Fruit fly (Drosophila melanogaster): ENCODE results near the gene Btk.

Gene Btk

dm6 chr2L:8290653-8291233 is 10.1 kb downstream of the Btk start (continued):
- TF ChIP-seq Sox100B (GFP tag; optimal IDR thresholded peaks at IDR 0.05), result no peak
- TF ChIP-seq ATbp (GFP tag; optimal IDR thresholded peaks at IDR 0.05), result peak; percentile 21
- TF ChIP-seq Oli (tag; optimal IDR thresholded peaks at IDR 0.05), result peak; percentile 10
- 0 out of 3 replicates have a peak, but pooled peaks have one; percentile 14 for TF ChIP-seq H15 (GFP tag; IDR thresholded peaks at IDR 0.05)
- TF ChIP-seq Bdp1 (GFP tag; optimal IDR thresholded peaks at IDR 0.05), result peak; percentile 67
- TF ChIP-seq CG7357 (GFP tag; IDR thresholded peaks at IDR 0.05), result 0 out of 3 replicates have a peak, but pooled peaks have one; percentile 23
- TF ChIP-seq tll (GFP tag; optimal IDR thresholded peaks at IDR 0.05), result no peak
- peak; percentile 28 for TF ChIP-seq CG13775 (GFP tag; optimal IDR thresholded peaks at IDR 0.05)
- no peak for TF ChIP-seq CG14860 (GFP tag; IDR thresholded peaks at IDR 0.05; ENCODE audit: partially characterized antibody)
- TF ChIP-seq CG2116 (GFP tag; optimal IDR thresholded peaks at IDR 0.05), result no peak
- no peak for TF ChIP-seq danr (GFP tag; IDR thresholded peaks at IDR 0.05)
- TF ChIP-seq HLH3B (GFP tag; IDR thresholded peaks at IDR 0.05), result no peak
- peak; percentile 27 for TF ChIP-seq lab (GFP tag; optimal IDR thresholded peaks at IDR 0.05)
- TF ChIP-seq hkb (optimal IDR thresholded peaks at IDR 0.05), result no peak
- peak; percentile 23; the same call in 1 of the 2 replicates for TF ChIP-seq hkb (GFP tag; IDR thresholded peaks at IDR 0.05)
- 0 out of 4 replicates have a peak, but pooled peaks have one; percentile 29 for TF ChIP-seq Gug (GFP tag; IDR thresholded peaks at IDR 0.05)
- no peak for TF ChIP-seq jumu (GFP tag; optimal IDR thresholded peaks at IDR 0.05)
- TF ChIP-seq ara (GFP tag; IDR thresholded peaks at IDR 0.05), result peak; percentile 23; the same call in 1 of the 2 replicates
- peak; percentile 15 for TF ChIP-seq nmo (GFP tag; optimal IDR thresholded peaks at IDR 0.05)
- peak; percentile 49 for TF ChIP-seq row (GFP tag; IDR thresholded peaks at IDR 0.05)
- TF ChIP-seq CG6689 (GFP tag; IDR thresholded peaks at IDR 0.05), result peak; percentile 41; the same call in 1 of the 2 replicates
- peak in 1 of 2 experiments; percentile 23 for TF ChIP-seq Pdp1 (GFP tag; optimal IDR thresholded peaks at IDR 0.05)
- TF ChIP-seq lola (GFP tag; optimal IDR thresholded peaks at IDR 0.05), result peak in 1 of 3 experiments; percentile 12
- no peak for TF ChIP-seq CG9727 (GFP tag; optimal IDR thresholded peaks at IDR 0.05)
- TF ChIP-seq tin (GFP tag; optimal IDR thresholded peaks at IDR 0.05), result peak; percentile 44
- TF ChIP-seq org-1 (GFP tag; optimal IDR thresholded peaks at IDR 0.05), result no peak
- no peak for TF ChIP-seq CG3281 (GFP tag; optimal IDR thresholded peaks at IDR 0.05)
- 0 out of 3 replicates have a peak, but pooled peaks have one; percentile 12 for TF ChIP-seq CG16813 (GFP tag; IDR thresholded peaks at IDR 0.05; ENCODE audit: partially characterized antibody)
- TF ChIP-seq prd (optimal IDR thresholded peaks at IDR 0.05), result no peak
- peak; percentile 41; the same call in 1 of the 3 replicates for TF ChIP-seq prd (GFP tag; IDR thresholded peaks at IDR 0.05)
- TF ChIP-seq Optix (GFP tag; IDR thresholded peaks at IDR 0.05), result peak; percentile 26; the same call in 1 of the 3 replicates
- TF ChIP-seq CG8924 (tag; optimal IDR thresholded peaks at IDR 0.05), result peak; percentile 0
- TF ChIP-seq Hsf (GFP tag; optimal IDR thresholded peaks at IDR 0.05), result peak; percentile 16
- TF ChIP-seq dan (GFP tag; IDR thresholded peaks at IDR 0.05), result no peak
- TF ChIP-seq CG34422 (GFP tag; IDR thresholded peaks at IDR 0.05), result 0 out of 3 replicates have a peak, but pooled peaks have one; percentile 43
- peak; percentile 30; the same call in 1 of the 2 replicates for TF ChIP-seq vvl (GFP tag; IDR thresholded peaks at IDR 0.05)
- TF ChIP-seq slbo (GFP tag; IDR thresholded peaks at IDR 0.05), result peak; percentile 28; the same call in 1 of the 2 replicates
- TF ChIP-seq CG8281 (tag; optimal IDR thresholded peaks at IDR 0.05), result no peak
- TF ChIP-seq amos (GFP tag; IDR thresholded peaks at IDR 0.05; ENCODE audit: partially characterized antibody), result peak; percentile 49; the same call in 1 of the 2 replicates
- peak; percentile 27 for TF ChIP-seq phol (tag; optimal IDR thresholded peaks at IDR 0.05)
- peak; percentile 15 for TF ChIP-seq Xbp1 (GFP tag; optimal IDR thresholded peaks at IDR 0.05)
- peak; percentile 26 for TF ChIP-seq CG18262 (tag; optimal IDR thresholded peaks at IDR 0.05)
- TF ChIP-seq CG30403 (GFP tag; optimal IDR thresholded peaks at IDR 0.05), result no peak
- peak; percentile 30 for TF ChIP-seq CG30431 (GFP tag; optimal IDR thresholded peaks at IDR 0.05)
- TF ChIP-seq fd96Cb (tag; optimal IDR thresholded peaks at IDR 0.05), result peak; percentile 9
- TF ChIP-seq Atf3 (GFP tag; optimal IDR thresholded peaks at IDR 0.05), result no peak
- 0 out of 2 replicates have a peak, but pooled peaks have one; percentile 32 for TF ChIP-seq CG31441 (GFP tag; IDR thresholded peaks at IDR 0.05)
- peak; percentile 24; the same call in 1 of the 2 replicates for TF ChIP-seq Rfx (GFP tag; IDR thresholded peaks at IDR 0.05)
- peak; percentile 77 for TF ChIP-seq Med (GFP tag)

Data from whole organism, embryonic.